Fruit fly (Drosophila melanogaster): ENCODE measurements around the gene Rsf1.

Rsf1 gene

dm6 chr2L:10231092-10231494 is 32.3 kb downstream of the Rsf1 start (continued):
- TF ChIP-seq lbe (GFP tag; optimal IDR thresholded peaks at IDR 0.05) (peak; percentile 57), CG4424 (GFP tag; optimal IDR thresholded peaks at IDR 0.05) (no peak), gro (GFP tag; optimal IDR thresholded peaks at IDR 0.05) (no peak), CG1832 (GFP tag; optimal IDR thresholded peaks at IDR 0.05) (no peak), row (GFP tag; IDR thresholded peaks at IDR 0.05) (no peak), CkIIα-i1 (GFP tag; IDR thresholded peaks at IDR 0.05) (no peak), bab2 (GFP tag; optimal IDR thresholded peaks at IDR 0.05) (no peak), MBD-R2 (GFP tag; IDR thresholded peaks at IDR 0.05) (no peak), H15 (GFP tag; IDR thresholded peaks at IDR 0.05) (no peak), ken (GFP tag; IDR thresholded peaks at IDR 0.05) (no peak), Mrtf (GFP tag; IDR thresholded peaks at IDR 0.05) (no peak), ssp (GFP tag; IDR thresholded peaks at IDR 0.05) (no peak), CG7745 (tag; optimal IDR thresholded peaks at IDR 0.05) (no peak), slbo (GFP tag; IDR thresholded peaks at IDR 0.05) (peak; percentile 42; the same call in 1 of the 2 replicates), PHDP (tag; optimal IDR thresholded peaks at IDR 0.05) (peak; percentile 47), trem (tag; optimal IDR thresholded peaks at IDR 0.05) (no peak), dati (GFP tag; IDR thresholded peaks at IDR 0.05) (no peak), CG10462 (GFP tag; optimal IDR thresholded peaks at IDR 0.05) (no peak), CG17328 (GFP tag; IDR thresholded peaks at IDR 0.05) (no peak; the same call in 1 of the 2 replicates), tup (GFP tag; optimal IDR thresholded peaks at IDR 0.05) (no peak), fru (optimal IDR thresholded peaks at IDR 0.05) (no peak), CG6272 (GFP tag; IDR thresholded peaks at IDR 0.05) (no peak), zen (tag; optimal IDR thresholded peaks at IDR 0.05) (no peak), CG11247 (GFP tag; IDR thresholded peaks at IDR 0.05) (no peak), CG8359 (GFP tag; optimal IDR thresholded peaks at IDR 0.05; ENCODE audit: borderline replicate concordance) (no peak), knrl (GFP tag; IDR thresholded peaks at IDR 0.05; ENCODE audit: partially characterized antibody) (no peak), HLH3B (GFP tag; IDR thresholded peaks at IDR 0.05) (0 out of 2 replicates have a peak, but pooled peaks have one; percentile 20), sim (GFP tag; IDR thresholded peaks at IDR 0.05) (no peak), CG1233 (GFP tag; optimal IDR thresholded peaks at IDR 0.05) (no peak), Myb (GFP tag; optimal IDR thresholded peaks at IDR 0.05) (no peak), ranshi (GFP tag; IDR thresholded peaks at IDR 0.05) (no peak), pnt (GFP tag; optimal IDR thresholded peaks at IDR 0.05) (peak; percentile 7), Fer1 (GFP tag; optimal IDR thresholded peaks at IDR 0.05) (peak; percentile 31), lov (optimal IDR thresholded peaks at IDR 0.05) (no peak), lov (GFP tag; IDR thresholded peaks at IDR 0.05) (no peak), CG1792 (GFP tag; optimal IDR thresholded peaks at IDR 0.05) (peak; percentile 11), Xbp1 (GFP tag; optimal IDR thresholded peaks at IDR 0.05) (no peak), Dip3 (GFP tag; optimal IDR thresholded peaks at IDR 0.05) (no peak), CG10274 (GFP tag; optimal IDR thresholded peaks at IDR 0.05) (no peak), corto (GFP tag; optimal IDR thresholded peaks at IDR 0.05) (no peak), tio (GFP tag; optimal IDR thresholded peaks at IDR 0.05) (no peak), Bgb (GFP tag; IDR thresholded peaks at IDR 0.05; ENCODE audit: partially characterized antibody) (no peak), CG3281 (GFP tag; optimal IDR thresholded peaks at IDR 0.05) (peak; percentile 36), CG7357 (GFP tag; IDR thresholded peaks at IDR 0.05) (no peak), CG8924 (tag; optimal IDR thresholded peaks at IDR 0.05) (peak; percentile 44), dmrt99B (tag; optimal IDR thresholded peaks at IDR 0.05) (no peak), NK7.1 (GFP tag; optimal IDR thresholded peaks at IDR 0.05) (no peak), Trl (optimal IDR thresholded peaks at IDR 0.05) (peak in 1 of 2 experiments; percentile 7), Trl (GFP tag; optimal IDR thresholded peaks at IDR 0.05) (peak; percentile 35), odd (GFP tag; optimal IDR thresholded peaks at IDR 0.05) (no peak), Aef1 (GFP tag; IDR thresholded peaks at IDR 0.05) (no peak), gce (GFP tag; IDR thresholded peaks at IDR 0.05) (no peak), CG4282 (GFP tag; optimal IDR thresholded peaks at IDR 0.05) (no peak), CG13894 (tag; optimal IDR thresholded peaks at IDR 0.05) (no peak)

Data from whole organism, embryonic.